Worm (Caenorhabditis elegans): ENCODE data around the gene srh-264.

ce11 chrV:15397139-15397538 lies 16.8 kb upstream of the srh-264 start:
- TF ChIP-seq fkh-10 (GFP tag; optimal IDR thresholded peaks at IDR 0.05), result no peak
- TF ChIP-seq elt-2 (tag; optimal IDR thresholded peaks at IDR 0.05), result no peak
- TF ChIP-seq dmd-4 (tag; optimal IDR thresholded peaks at IDR 0.05; ENCODE audit: borderline replicate concordance), result no peak

Data from whole organism, late embryonic.